Worm (Caenorhabditis elegans) whole organism, young adult: ENCODE results near the gene F33H1.4.

ENCODE experiments used
- B0019.2 ChIP-seq: fragments of 200-800 bp; sonication (Bioruptor generic); conservative IDR thresholded peaks from 2 replicates; pipeline ENCODE4 v1.3.6; 2022; ENCODE audit warnings: missing genetic modification reagents, missing genetic modification characterization, missing compliant biosample characterization
- F33H1.4 ChIP-seq: fragments of 200-800 bp; sonication (Bioruptor generic); IDR thresholded peaks from 2 replicates; pipeline ENCODE4 v1.3.6; 2022; ENCODE audit warnings: missing genetic modification reagents, missing genetic modification characterization, missing compliant biosample characterization
- T26A5.8 ChIP-seq: sonication (generic microtip); optimal IDR thresholded peaks from 2 replicates; lab custom pipeline; 2016; ENCODE audit warnings: missing genetic modification characterization, missing compliant biosample characterization
- Y79H2A.3 ChIP-seq: fragments of 200-800 bp; sonication (Bioruptor generic); conservative IDR thresholded peaks from 2 replicates; pipeline ENCODE4 v1.3.6; 2022; ENCODE audit warnings: missing genetic modification reagents, missing genetic modification characterization, missing compliant biosample characterization
- athp-1 ChIP-seq: sonication (generic microtip); optimal IDR thresholded peaks from 2 replicates; lab custom pipeline; 2017; ENCODE audit warnings: mild to moderate bottlenecking, missing genetic modification characterization, missing compliant biosample characterization
- attf-6 ChIP-seq: fragments of 200-800 bp; sonication (Bioruptor generic); IDR thresholded peaks from 2 replicates; pipeline ENCODE4 v1.3.6; 2022; ENCODE audit warnings: missing genetic modification reagents, missing genetic modification characterization, missing compliant biosample characterization
- bed-2 ChIP-seq: fragments of 200-800 bp; sonication (Bioruptor generic); IDR thresholded peaks from 2 replicates; pipeline ENCODE4 v1.3.6; 2022; ENCODE audit warnings: missing genetic modification reagents, missing genetic modification characterization, missing compliant biosample characterization
- ccch-3 ChIP-seq: fragments of 200-800 bp; sonication (Bioruptor generic); optimal IDR thresholded peaks from 2 replicates; lab custom pipeline; 2018; ENCODE audit warnings: mild to moderate bottlenecking, missing genetic modification characterization, missing compliant biosample characterization
- cebp-1 ChIP-seq, 2 experiments: fragments of 200-800 bp in 1 of 2; sonication (Bioruptor generic) in 1 of 2; sonication (generic microtip) in 1 of 2; IDR thresholded peaks in 1 of 2; optimal IDR thresholded peaks in 1 of 2; 2 replicates each; pipeline versions ENCODE4 v1.3.6 to Lab custom; 2017 to 2022; ENCODE audit warnings: missing compliant biosample characterization in 2 of 2, missing genetic modification characterization in 2 of 2, mild to moderate bottlenecking in 1 of 2, missing genetic modification reagents in 1 of 2, moderate library complexity in 1 of 2
- ceh-58 ChIP-seq: fragments of 200-800 bp; sonication (Bioruptor generic); IDR thresholded peaks from 2 replicates; pipeline ENCODE4 v1.3.6; 2022; ENCODE audit warnings: missing genetic modification characterization, missing compliant biosample characterization
- dox-1 ChIP-seq: fragments of 200-800 bp; sonication (Bioruptor generic); IDR thresholded peaks from 2 replicates; pipeline ENCODE4 v1.3.6; 2022; ENCODE audit warnings: missing genetic modification reagents, missing genetic modification characterization, missing compliant biosample characterization
- dpl-1 ChIP-seq: fragments of 150-350 bp; optimal IDR thresholded peaks from 2 replicates; lab custom pipeline; 2014; ENCODE audit warnings: missing biosample characterization, missing genetic modification reagents, missing genetic modification characterization
- fkh-3 ChIP-seq: sonication (generic microtip); optimal IDR thresholded peaks from 2 replicates; lab custom pipeline; 2016; ENCODE audit warnings: mild to moderate bottlenecking, missing genetic modification characterization, missing compliant biosample characterization
- hmg-20 ChIP-seq: fragments of 200-800 bp; sonication (Bioruptor generic); IDR thresholded peaks from 2 replicates; pipeline ENCODE4 v1.3.6; 2022; ENCODE audit warnings: missing genetic modification reagents, missing genetic modification characterization, missing compliant biosample characterization
- lag-1 ChIP-seq: fragments of 200-800 bp; sonication (Bioruptor generic); IDR thresholded peaks from 2 replicates; pipeline ENCODE4 v1.3.6; 2022; ENCODE audit warnings: missing genetic modification reagents, missing genetic modification characterization, missing compliant biosample characterization
- madf-8 ChIP-seq: fragments of 200-800 bp; sonication (Bioruptor generic); conservative IDR thresholded peaks from 2 replicates; pipeline ENCODE4 v1.3.6; 2022; ENCODE audit warnings: missing genetic modification reagents, missing genetic modification characterization, missing compliant biosample characterization
- nfyb-1 ChIP-seq: fragments of 200-800 bp; sonication (Bioruptor generic); IDR thresholded peaks from 2 replicates; pipeline ENCODE4 v1.3.6; 2022; ENCODE audit warnings: missing genetic modification reagents, missing genetic modification characterization, missing compliant biosample characterization
- nhr-27 ChIP-seq: fragments of 200-800 bp; sonication (Bioruptor generic); optimal IDR thresholded peaks from 2 replicates; lab custom pipeline; 2018; ENCODE audit warnings: mild to moderate bottlenecking, missing genetic modification characterization, moderate library complexity, missing compliant biosample characterization
- rcor-1 ChIP-seq: fragments of 200-800 bp; sonication (Bioruptor generic); IDR thresholded peaks from 2 replicates; pipeline ENCODE4 v1.3.6; 2022; ENCODE audit warnings: missing genetic modification reagents, missing genetic modification characterization, missing compliant biosample characterization
- snpc-1.1 ChIP-seq: sonication (generic microtip); optimal IDR thresholded peaks from 2 replicates; lab custom pipeline; 2017; ENCODE audit warnings: missing genetic modification characterization, mild to moderate bottlenecking, missing compliant biosample characterization, antibody characterized with exemption, moderate library complexity, missing genotype, missing genetic modification reagents; ENCODE audit not compliant: insufficient read depth
- snpc-1.3 ChIP-seq: sonication (generic microtip); optimal IDR thresholded peaks from 2 replicates; lab custom pipeline; 2017; ENCODE audit warnings: missing genetic modification characterization, mild to moderate bottlenecking, missing compliant biosample characterization, antibody characterized with exemption, moderate library complexity, missing genotype, missing genetic modification reagents; ENCODE audit not compliant: insufficient read depth
- snpc-3.4 ChIP-seq: sonication (generic microtip); optimal IDR thresholded peaks from 2 replicates; lab custom pipeline; 2017; ENCODE audit warnings: missing genetic modification characterization, mild to moderate bottlenecking, missing compliant biosample characterization, antibody characterized with exemption, moderate library complexity, missing genotype, missing genetic modification reagents
- snpc-4 ChIP-seq, 5 experiments: fragments of 150-350 bp in 1 of 5; sonication (generic microtip) in 4 of 5; optimal IDR thresholded peaks; 2 replicates each; lab custom pipeline; 2014 to 2018; ENCODE audit warnings: missing genetic modification characterization in 5 of 5, missing biosample characterization in 3 of 5, antibody characterized with exemption in 2 of 5, mild to moderate bottlenecking in 2 of 5, missing compliant biosample characterization in 2 of 5, missing genotype in 2 of 5, moderate library complexity in 2 of 5, missing genetic modification reagents in 1 of 5
- somi-1 ChIP-seq: fragments of 200-800 bp; sonication (Bioruptor generic); optimal IDR thresholded peaks from 2 replicates; lab custom pipeline; 2018; ENCODE audit warnings: mild to moderate bottlenecking, missing genetic modification characterization, missing compliant biosample characterization
- sptf-2 ChIP-seq: fragments of 200-800 bp; sonication (Bioruptor generic); optimal IDR thresholded peaks from 2 replicates; lab custom pipeline; 2018; ENCODE audit warnings: mild to moderate bottlenecking, missing genetic modification characterization, missing compliant biosample characterization
- tbp1 ChIP-seq: fragments of 200-800 bp; sonication (Bioruptor generic); optimal IDR thresholded peaks from 2 replicates; lab custom pipeline; 2018; ENCODE audit warnings: mild to moderate bottlenecking, missing genetic modification characterization, missing compliant biosample characterization
- zfh-2 ChIP-seq: fragments of 200-800 bp; sonication (Bioruptor generic); conservative IDR thresholded peaks from 2 replicates; pipeline ENCODE4 v1.3.6; 2022; ENCODE audit warnings: missing genetic modification reagents, missing genetic modification characterization, missing compliant biosample characterization
- ztf-22 ChIP-seq: fragments of 200-800 bp; sonication (Bioruptor generic); optimal IDR thresholded peaks from 2 replicates; lab custom pipeline; 2018; ENCODE audit warnings: mild to moderate bottlenecking, missing genetic modification characterization, moderate library complexity, missing compliant biosample characterization
- ztf-25 ChIP-seq: fragments of 200-800 bp; sonication (Bioruptor generic); IDR thresholded peaks from 2 replicates; pipeline ENCODE4 v1.3.6; 2022; ENCODE audit warnings: missing genetic modification reagents, missing genetic modification characterization, missing compliant biosample characterization

The F33H1.4 gene

DNA sequence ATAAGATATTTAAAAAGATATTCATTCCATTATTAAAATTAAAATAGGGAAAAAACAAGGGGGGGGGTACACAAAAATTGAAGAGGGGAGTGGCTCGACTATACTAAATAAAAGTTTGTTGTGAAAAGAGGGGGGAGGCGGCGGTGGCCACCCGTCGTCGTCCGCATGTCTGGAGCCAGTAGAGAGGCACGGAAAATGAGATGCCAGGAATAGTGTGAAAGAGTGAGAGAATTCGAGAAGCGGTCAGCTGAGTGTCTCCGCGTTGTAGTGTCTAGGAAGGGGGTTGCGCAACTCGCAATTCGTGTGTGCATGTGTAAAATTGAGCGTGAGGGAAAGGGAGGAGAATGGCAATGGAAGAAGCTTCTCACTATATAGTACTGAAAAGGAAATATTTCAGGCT, 27.8 kb downstream of the F33H1.4 start:
- TF ChIP-seq cebp-1 (GFP tag; IDR thresholded peaks at IDR 0.05; lab: Robert Waterston, UW), result no peak
- peak; percentile 24 for TF ChIP-seq cebp-1 (tag; optimal IDR thresholded peaks at IDR 0.05; lab: Kevin White, UChicago)
- peak; percentile 55; the same call in 1 of the 2 replicates for TF ChIP-seq zfh-2 (GFP tag; lab: Robert Waterston, UW)
- TF ChIP-seq ztf-22 (GFP tag; lab: Kevin White, UChicago), result no peak

DNA sequence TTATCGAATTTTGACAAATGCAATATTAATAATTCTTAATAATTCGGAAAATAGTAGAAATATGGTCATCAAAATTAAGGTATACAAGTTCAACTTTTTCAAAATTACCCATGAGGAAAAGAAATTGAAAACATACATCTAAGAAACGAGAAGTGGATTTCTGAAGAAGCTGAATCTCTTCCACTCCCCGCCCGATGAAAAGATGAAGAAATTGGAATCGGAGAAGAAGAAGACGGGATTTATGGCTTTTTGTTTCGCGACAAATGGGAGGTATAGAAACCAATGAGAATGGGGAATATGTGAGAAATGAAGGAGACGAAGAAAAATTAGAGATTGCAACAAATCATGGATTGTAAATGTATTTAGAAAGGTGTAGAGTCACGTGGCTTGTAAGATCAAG, 28.6 kb downstream of the F33H1.4 start:
- TF ChIP-seq nhr-27 (tag; lab: Kevin White, UChicago) (no peak), snpc-3.4 (no peak), ztf-25 (no peak)

DNA sequence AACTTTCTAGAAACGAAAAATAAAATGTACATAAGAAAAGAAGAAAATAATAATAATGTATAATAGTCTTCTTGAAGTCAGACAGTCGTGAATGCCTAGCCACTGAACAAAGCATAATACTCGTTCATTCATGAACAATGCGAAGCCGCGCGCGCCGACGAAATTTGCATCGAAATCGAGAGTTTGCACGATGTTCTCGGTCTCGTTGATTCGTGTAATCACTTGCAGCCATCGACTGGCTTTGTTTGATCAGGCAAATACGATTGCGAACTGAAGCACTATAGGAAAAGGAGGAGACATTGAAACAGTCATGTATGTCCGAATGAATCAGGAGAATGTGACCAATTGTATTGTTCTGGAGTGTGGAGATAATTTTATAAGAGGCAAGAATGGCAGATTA, 29.3 kb downstream of the F33H1.4 start:
- no peak for TF ChIP-seq hmg-20 (GFP tag; lab: Robert Waterston, UW)
- no peak for TF ChIP-seq nfyb-1 (GFP tag; lab: Robert Waterston, UW)
- no peak for TF ChIP-seq athp-1
- TF ChIP-seq tbp1 (GFP tag; lab: Kevin White, UChicago), result no peak

DNA sequence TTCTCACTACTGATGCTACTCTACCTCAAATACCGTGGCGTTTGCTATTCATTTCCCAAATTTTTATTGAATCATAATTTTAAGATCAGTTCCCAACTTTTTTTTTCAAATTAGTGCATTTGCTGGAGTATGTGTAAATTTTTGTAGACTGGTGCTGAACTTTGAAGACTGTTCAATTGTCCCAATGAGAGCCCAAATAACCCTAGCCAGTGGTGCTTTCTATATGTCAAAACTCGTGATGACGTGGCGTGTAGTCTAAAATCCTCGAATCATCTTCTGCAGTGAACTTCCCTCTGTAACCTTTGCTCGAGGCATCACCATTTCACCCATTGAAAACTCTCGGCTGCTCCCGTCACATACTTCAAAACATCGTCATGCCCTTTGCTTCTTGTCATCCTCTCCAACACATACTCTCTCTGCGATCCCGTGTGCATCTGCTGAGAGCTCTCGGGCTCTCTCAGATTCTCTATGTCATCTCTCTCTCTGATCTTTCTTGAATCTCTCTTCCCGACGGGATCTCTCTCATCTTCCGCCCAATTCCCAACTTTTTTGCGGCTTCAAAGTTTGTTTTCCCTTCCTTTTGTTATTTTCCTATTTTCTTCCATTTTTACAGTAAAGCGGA, 30.1 kb downstream of the F33H1.4 start:
- TF ChIP-seq zfh-2 (GFP tag; lab: Robert Waterston, UW), result peak; percentile 57
- TF ChIP-seq B0019.2, result no peak
- TF ChIP-seq rcor-1 (GFP tag; lab: Robert Waterston, UW), result no peak

DNA sequence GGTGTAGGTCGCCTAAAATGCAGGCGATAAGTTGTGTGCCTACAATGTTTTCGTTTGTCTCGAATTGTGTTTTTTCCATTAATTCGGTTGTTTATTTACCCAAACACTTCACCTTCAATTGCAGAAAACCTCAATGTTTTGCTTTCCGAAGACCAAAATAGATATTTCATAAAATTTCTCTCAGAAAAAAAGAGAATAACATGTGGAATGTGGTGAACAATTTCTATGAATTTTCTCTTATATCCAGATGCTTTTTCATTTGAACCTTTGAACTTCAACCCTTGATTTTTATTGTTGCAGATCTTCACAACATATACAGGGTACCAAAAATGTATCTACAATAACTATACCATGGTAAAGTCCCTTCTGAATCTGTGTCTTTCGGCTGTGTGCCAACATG, 32.0 kb downstream of the F33H1.4 start, which contains the start of gene T01E8.1:
T01E8.1 (plus strand) TSS at position 301 of the 400 bp plus-strand sequence.
- TF ChIP-seq madf-8 (GFP tag; lab: Robert Waterston, UW), result no peak
- TF ChIP-seq ceh-58 (GFP tag; lab: Robert Waterston, UW), result no peak

DNA sequence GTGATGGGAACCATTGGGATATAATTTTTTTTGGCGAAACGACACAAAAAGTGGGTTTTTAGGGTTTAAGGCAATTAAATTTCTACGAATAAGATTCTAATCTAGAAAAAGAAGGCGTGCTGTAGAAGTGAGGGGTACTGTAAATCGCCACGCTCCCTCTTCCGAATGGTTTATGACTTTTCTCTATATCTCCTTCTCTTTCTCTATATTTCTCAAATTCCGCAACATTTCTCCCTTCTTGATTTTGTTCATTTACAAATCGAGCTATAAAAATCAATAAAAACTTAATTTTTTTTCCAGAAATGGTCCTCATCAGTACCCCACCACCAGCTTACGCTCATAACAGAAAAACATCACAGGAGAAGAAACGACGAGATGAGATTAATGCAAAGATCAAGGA, 43.7 kb downstream of the F33H1.4 start, which contains the start of gene ref-1:
ref-1 (plus strand) TSS at position 301 of the 400 bp plus-strand sequence.
- no peak for TF ChIP-seq snpc-1.1 (tag; lab: Kevin White, UChicago)
- no peak for TF ChIP-seq bed-2 (GFP tag; lab: Robert Waterston, UW)
- no peak for TF ChIP-seq snpc-1.3 (tag; lab: Kevin White, UChicago)
- TF ChIP-seq somi-1 (GFP tag; lab: Kevin White, UChicago), result no peak
- TF ChIP-seq ccch-3, result no peak
- TF ChIP-seq lag-1, result no peak
- no peak for TF ChIP-seq dpl-1
- TF ChIP-seq snpc-4 (GFP tag; optimal IDR thresholded peaks at IDR 0.05; lab: Kevin White, UChicago), result no peak
- no peak for TF ChIP-seq snpc-4 (tag; optimal IDR thresholded peaks at IDR 0.05; lab: Kevin White, UChicago)
- TF ChIP-seq nfyb-1 (GFP tag; lab: Robert Waterston, UW), result no peak
- no peak for TF ChIP-seq attf-6
- TF ChIP-seq T26A5.8 (tag; lab: Kevin White, UChicago), result no peak

DNA sequence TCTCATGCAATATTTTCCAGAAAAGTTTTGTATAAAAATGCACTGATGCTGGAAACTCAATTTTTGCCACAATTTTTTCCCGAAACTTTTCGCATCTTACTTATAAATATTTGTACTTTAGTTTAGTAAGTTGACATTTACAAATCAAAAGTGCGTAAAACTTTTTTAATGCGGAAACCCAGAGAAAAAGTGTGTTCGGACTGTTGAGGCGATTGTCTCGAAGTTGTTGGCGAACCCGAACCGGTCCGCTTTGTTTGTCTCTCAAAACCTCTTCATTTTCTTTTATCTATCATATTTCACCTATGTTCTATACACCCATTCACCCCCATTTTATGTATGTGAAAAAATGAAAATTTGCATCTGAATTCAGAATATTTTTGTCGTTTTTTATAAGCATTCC, 46.2 kb downstream of the F33H1.4 start:
- no peak for TF ChIP-seq dox-1
- TF ChIP-seq lag-1, result no peak
- no peak for TF ChIP-seq Y79H2A.3 (GFP tag; lab: Robert Waterston, UW)
- no peak for TF ChIP-seq F33H1.4
- no peak for TF ChIP-seq fkh-3 (tag; lab: Kevin White, UChicago)
- no peak for TF ChIP-seq sptf-2 (GFP tag; lab: Kevin White, UChicago)
